Worm (Caenorhabditis elegans) whole organism, late embryonic: ENCODE results near the gene T04C10.3.
A peak's percentile ranks its signal among the peaks of the same experiment; 100 is the strongest.

Experiments used
- C38D4.7 ChIP-seq: fragments of 200-800 bp; sonication (Bioruptor generic); optimal IDR thresholded peaks from 2 replicates; lab custom pipeline; 2018; ENCODE audit warnings: mild to moderate bottlenecking, missing genetic modification characterization, moderate library complexity, missing compliant biosample characterization
- F13H6.1 ChIP-seq: sonication (generic microtip); optimal IDR thresholded peaks from 2 replicates; lab custom pipeline; 2016; ENCODE audit warnings: missing genetic modification characterization, missing compliant biosample characterization
- K02D7.2 ChIP-seq: sonication (generic microtip); optimal IDR thresholded peaks from 2 replicates; lab custom pipeline; 2017; ENCODE audit warnings: mild to moderate bottlenecking, missing genetic modification characterization, missing compliant biosample characterization
- K09A11.1 ChIP-seq: sonication (generic microtip); optimal IDR thresholded peaks from 2 replicates; lab custom pipeline; 2017; ENCODE audit warnings: antibody characterized with exemption, mild to moderate bottlenecking, missing genetic modification characterization, missing compliant biosample characterization; ENCODE audit not compliant: insufficient read depth
- Y22D7AL.16 ChIP-seq: sonication (generic microtip); optimal IDR thresholded peaks from 2 replicates; lab custom pipeline; 2016; ENCODE audit warnings: missing genetic modification characterization, missing compliant biosample characterization
- ceh-14 ChIP-seq: sonication (generic microtip); optimal IDR thresholded peaks from 2 replicates; lab custom pipeline; 2016; ENCODE audit warnings: missing genotype, missing genetic modification characterization, missing compliant biosample characterization
- ceh-18 ChIP-seq: sonication (generic microtip); optimal IDR thresholded peaks from 2 replicates; lab custom pipeline; 2016; ENCODE audit warnings: missing genetic modification characterization, missing compliant biosample characterization
- ceh-19 ChIP-seq: fragments of 200-800 bp; sonication (Bioruptor generic); optimal IDR thresholded peaks from 2 replicates; lab custom pipeline; 2018; ENCODE audit warnings: mild to moderate bottlenecking, missing genetic modification characterization, missing compliant biosample characterization
- ceh-2 ChIP-seq: sonication (generic microtip); optimal IDR thresholded peaks from 2 replicates; lab custom pipeline; 2016; ENCODE audit warnings: missing genotype, missing genetic modification characterization, missing compliant biosample characterization
- ceh-22 ChIP-seq: sonication (generic microtip); optimal IDR thresholded peaks from 2 replicates; lab custom pipeline; 2017; ENCODE audit warnings: missing biosample characterization, missing genetic modification characterization
- ceh-24 ChIP-seq: sonication (generic microtip); optimal IDR thresholded peaks from 2 replicates; lab custom pipeline; 2016; ENCODE audit warnings: mild to moderate bottlenecking, missing genetic modification characterization, missing compliant biosample characterization
- ceh-31 ChIP-seq: sonication (generic microtip); optimal IDR thresholded peaks from 2 replicates; lab custom pipeline; 2016; ENCODE audit warnings: missing genetic modification characterization, missing compliant biosample characterization
- ceh-48 ChIP-seq: sonication (generic microtip); optimal IDR thresholded peaks from 2 replicates; lab custom pipeline; 2016; ENCODE audit warnings: missing genetic modification characterization, inconsistent platforms, missing compliant biosample characterization
- ceh-6 ChIP-seq: fragments of 200-800 bp; sonication (Bioruptor generic); optimal IDR thresholded peaks from 2 replicates; lab custom pipeline; 2018; ENCODE audit warnings: mild to moderate bottlenecking, missing genetic modification characterization, missing compliant biosample characterization
- ceh-9 ChIP-seq: sonication (generic microtip); optimal IDR thresholded peaks from 2 replicates; lab custom pipeline; 2016; ENCODE audit warnings: mild to moderate bottlenecking, missing genetic modification characterization, inconsistent platforms, missing compliant biosample characterization
- che-1 ChIP-seq: sonication (generic microtip); optimal IDR thresholded peaks from 2 replicates; lab custom pipeline; 2016; ENCODE audit warnings: mild to moderate bottlenecking, missing genetic modification characterization, missing compliant biosample characterization
- dve-1 ChIP-seq: sonication (generic microtip); optimal IDR thresholded peaks from 2 replicates; lab custom pipeline; 2017; ENCODE audit warnings: antibody characterized with exemption, mild to moderate bottlenecking, missing genetic modification characterization, missing compliant biosample characterization
- elt-4 ChIP-seq: sonication (generic microtip); optimal IDR thresholded peaks from 2 replicates; lab custom pipeline; 2016; ENCODE audit warnings: missing genetic modification characterization, missing compliant biosample characterization
- ets-4 ChIP-seq: sonication (generic microtip); optimal IDR thresholded peaks from 2 replicates; lab custom pipeline; 2016; ENCODE audit warnings: missing genetic modification characterization, missing compliant biosample characterization
- eyg-1 ChIP-seq: sonication (generic microtip); optimal IDR thresholded peaks from 2 replicates; lab custom pipeline; 2016; ENCODE audit warnings: missing genotype, missing genetic modification characterization, missing compliant biosample characterization
- fax-1 ChIP-seq: sonication (generic microtip); optimal IDR thresholded peaks from 2 replicates; lab custom pipeline; 2016; ENCODE audit warnings: missing genotype, missing genetic modification characterization, missing compliant biosample characterization
- fkh-10 ChIP-seq: fragments of 150-350 bp; optimal IDR thresholded peaks from 2 replicates; lab custom pipeline; 2014; ENCODE audit warnings: missing biosample characterization, missing genetic modification reagents, missing genetic modification characterization
- hlh-13 ChIP-seq: fragments of 200-800 bp; sonication (Bioruptor generic); optimal IDR thresholded peaks from 2 replicates; lab custom pipeline; 2018; ENCODE audit warnings: mild to moderate bottlenecking, missing genetic modification characterization, missing compliant biosample characterization
- hlh-15 ChIP-seq: sonication (generic microtip); optimal IDR thresholded peaks from 2 replicates; lab custom pipeline; 2016; ENCODE audit warnings: missing genetic modification characterization, missing compliant biosample characterization
- hlh-30 ChIP-seq: sonication (generic microtip); optimal IDR thresholded peaks from 2 replicates; lab custom pipeline; 2017; ENCODE audit warnings: antibody characterized with exemption, missing genetic modification characterization, missing compliant biosample characterization; ENCODE audit not compliant: insufficient read depth
- hlh-6 ChIP-seq: sonication (generic microtip); optimal IDR thresholded peaks from 2 replicates; lab custom pipeline; 2016; ENCODE audit warnings: missing genotype, missing genetic modification characterization, missing compliant biosample characterization
- hlh-8 ChIP-seq: sonication (generic microtip); optimal IDR thresholded peaks from 2 replicates; lab custom pipeline; 2016; ENCODE audit warnings: missing genotype, missing genetic modification characterization, missing compliant biosample characterization
- lim-6 ChIP-seq: sonication (generic microtip); optimal IDR thresholded peaks from 2 replicates; lab custom pipeline; 2016; ENCODE audit warnings: missing genetic modification characterization, missing compliant biosample characterization
- lin-11 ChIP-seq: fragments of 200-800 bp; sonication (Bioruptor generic); optimal IDR thresholded peaks from 2 replicates; lab custom pipeline; 2018; ENCODE audit warnings: mild to moderate bottlenecking, missing genetic modification characterization, missing compliant biosample characterization
- madf-2 ChIP-seq: sonication (generic microtip); optimal IDR thresholded peaks from 2 replicates; lab custom pipeline; 2017; ENCODE audit warnings: missing genetic modification characterization, missing compliant biosample characterization
- nhr-11 ChIP-seq: fragments of 150-350 bp; optimal IDR thresholded peaks from 2 replicates; lab custom pipeline; 2014; ENCODE audit warnings: missing biosample characterization, missing genetic modification characterization
- pax-1 ChIP-seq: fragments of 150-350 bp; optimal IDR thresholded peaks from 2 replicates; lab custom pipeline; 2014; ENCODE audit warnings: missing biosample characterization, missing genetic modification characterization
- pha-4 ChIP-seq: fragments of 150-350 bp; optimal IDR thresholded peaks from 2 replicates; lab custom pipeline; 2018; ENCODE audit warnings: missing biosample characterization, missing genetic modification reagents, missing genetic modification characterization
- pqm-1 ChIP-seq: sonication (generic microtip); optimal IDR thresholded peaks from 2 replicates; lab custom pipeline; 2016; ENCODE audit warnings: missing genetic modification characterization, missing compliant biosample characterization
- pros-1 ChIP-seq: fragments of 150-350 bp; optimal IDR thresholded peaks from 2 replicates; lab custom pipeline; 2014; ENCODE audit warnings: missing biosample characterization, missing genetic modification reagents, missing genetic modification characterization
- sdc-2 ChIP-seq: sonication (generic microtip); optimal IDR thresholded peaks from 2 replicates; lab custom pipeline; 2016; ENCODE audit warnings: missing genotype, missing genetic modification characterization, missing compliant biosample characterization
- sox-2 ChIP-seq: fragments of 200-800 bp; sonication (Bioruptor generic); IDR thresholded peaks from 2 replicates; pipeline ENCODE4 v1.3.6; 2022; ENCODE audit warnings: missing genetic modification reagents, missing genetic modification characterization, missing compliant biosample characterization
- sox-4 ChIP-seq: sonication (generic microtip); optimal IDR thresholded peaks from 2 replicates; lab custom pipeline; 2017; ENCODE audit warnings: mild to moderate bottlenecking, missing genetic modification characterization, inconsistent platforms, missing compliant biosample characterization
- syd-9 ChIP-seq: sonication (generic microtip); optimal IDR thresholded peaks from 2 replicates; lab custom pipeline; 2016; ENCODE audit warnings: mild to moderate bottlenecking, missing genetic modification characterization, moderate library complexity, missing compliant biosample characterization
- tbx-2 ChIP-seq: sonication (generic microtip); optimal IDR thresholded peaks from 2 replicates; lab custom pipeline; 2016; ENCODE audit warnings: missing genetic modification characterization, missing compliant biosample characterization
- unc-55 ChIP-seq: sonication (generic microtip); optimal IDR thresholded peaks from 2 replicates; lab custom pipeline; 2017; ENCODE audit warnings: missing biosample characterization, missing genetic modification reagents, missing genetic modification characterization
- unc-86 ChIP-seq: sonication (generic microtip); optimal IDR thresholded peaks from 2 replicates; lab custom pipeline; 2016; ENCODE audit warnings: missing genetic modification characterization, missing compliant biosample characterization
- ztf-16 ChIP-seq: sonication (generic microtip); optimal IDR thresholded peaks from 2 replicates; lab custom pipeline; 2017; ENCODE audit warnings: missing genetic modification characterization, missing compliant biosample characterization

Gene T04C10.3

ce11 chrX:14841030-14841429 lies 28.9 kb downstream of the T04C10.3 start (continued):
- TF ChIP-seq ceh-31 (tag; lab: Kevin White, UChicago) (peak; percentile 91), ceh-18 (tag; lab: Kevin White, UChicago) (peak; percentile 95), tbx-2 (peak; percentile 91), ceh-2 (tag; lab: Kevin White, UChicago) (peak; percentile 23), syd-9 (peak; percentile 44), ztf-16 (tag; lab: Kevin White, UChicago) (no peak), K09A11.1 (tag; lab: Kevin White, UChicago) (no peak), ceh-19 (GFP tag; lab: Kevin White, UChicago) (peak; percentile 35), hlh-8 (tag; lab: Kevin White, UChicago) (peak; percentile 43), ceh-6 (GFP tag; lab: Kevin White, UChicago) (no peak), hlh-13 (GFP tag; lab: Kevin White, UChicago) (no peak), dve-1 (tag; lab: Kevin White, UChicago) (peak; percentile 67), ceh-14 (tag; lab: Kevin White, UChicago) (peak; percentile 76), pqm-1 (tag; lab: Kevin White, UChicago) (no peak), hlh-30 (tag; lab: Kevin White, UChicago) (peak; percentile 82)

ce11 chrX:14842846-14843369 lies 30.7 kb downstream of the T04C10.3 start:
- TF ChIP-seq ceh-9 (tag; lab: Kevin White, UChicago), result no peak
- TF ChIP-seq fax-1 (tag; lab: Kevin White, UChicago), result no peak
- TF ChIP-seq K09A11.1 (tag; lab: Kevin White, UChicago), result no peak
- no peak for TF ChIP-seq hlh-15 (tag; lab: Kevin White, UChicago)
- no peak for TF ChIP-seq F13H6.1 (tag; lab: Kevin White, UChicago)
- TF ChIP-seq pros-1 (tag; lab: Kevin White, UChicago), result no peak
- no peak for TF ChIP-seq sox-2 (GFP tag; lab: Robert Waterston, UW)
- TF ChIP-seq che-1 (tag; lab: Kevin White, UChicago), result no peak
- TF ChIP-seq dve-1 (tag; lab: Kevin White, UChicago), result no peak
- TF ChIP-seq unc-55 (GFP tag; lab: Kevin White, UChicago), result no peak
- TF ChIP-seq sdc-2 (tag; lab: Kevin White, UChicago), result no peak
- TF ChIP-seq lim-6 (tag; lab: Kevin White, UChicago), result no peak
- no peak for TF ChIP-seq nhr-11 (tag; lab: Kevin White, UChicago)
- no peak for TF ChIP-seq elt-4
- TF ChIP-seq pqm-1 (tag; lab: Kevin White, UChicago), result no peak
- TF ChIP-seq pha-4 (tag; lab: Kevin White, UChicago), result no peak
- TF ChIP-seq eyg-1 (tag; lab: Kevin White, UChicago), result no peak
- TF ChIP-seq ets-4, result no peak
- TF ChIP-seq, all 69 proteins: peak for 0

- TF ChIP-seq F13H6.1 (tag; lab: Kevin White, UChicago), result no peak
- no peak for TF ChIP-seq ceh-6 (GFP tag; lab: Kevin White, UChicago)
- TF ChIP-seq hlh-6 (tag; lab: Kevin White, UChicago), result no peak
Observed at ce11 chrX:14844481-14844880, 32.3 kb downstream of the T04C10.3 start.

ce11 chrX:14845637-14846036 lies 33.5 kb downstream of the T04C10.3 start, which contains the start of gene egrh-1:
Gene egrh-1 (plus strand): TSS chrX:14845937.
- TF ChIP-seq syd-9, result no peak
- no peak for TF ChIP-seq sdc-2 (tag; lab: Kevin White, UChicago)
- TF ChIP-seq ceh-31 (tag; lab: Kevin White, UChicago), result no peak
- TF ChIP-seq pax-1 (tag; lab: Kevin White, UChicago), result no peak
- no peak for TF ChIP-seq C38D4.7 (GFP tag; lab: Kevin White, UChicago)
- TF ChIP-seq nhr-11 (tag; lab: Kevin White, UChicago), result no peak

ce11 chrX:14849054-14849453 lies 36.9 kb downstream of the T04C10.3 start, which contains the start of gene acd-3:
Gene acd-3 (plus strand): TSS chrX:14849275.
- TF ChIP-seq fkh-10 (GFP tag; lab: Kevin White, UChicago) (no peak), sox-4 (tag; lab: Kevin White, UChicago) (no peak), Y22D7AL.16 (tag; lab: Kevin White, UChicago) (no peak), unc-86 (no peak), ceh-48 (no peak), ceh-22 (tag; lab: Kevin White, UChicago) (no peak), madf-2 (no peak), K02D7.2 (tag; lab: Kevin White, UChicago) (no peak), K09A11.1 (tag; lab: Kevin White, UChicago) (no peak), pax-1 (tag; lab: Kevin White, UChicago) (no peak), ceh-24 (tag; lab: Kevin White, UChicago) (no peak), sox-2 (GFP tag; lab: Robert Waterston, UW) (no peak), lim-6 (tag; lab: Kevin White, UChicago) (no peak), ets-4 (no peak), lin-11 (tag; lab: Kevin White, UChicago) (no peak)
